Worm (Caenorhabditis elegans) whole organism, midembryonic: ENCODE measurements around the gene C26F1.1.

Source experiments
- T22C8.4 ChIP-seq: fragments of 200-800 bp; sonication (Bioruptor generic); IDR thresholded peaks from 2 replicates; pipeline ENCODE4 v1.3.6; 2022; ENCODE audit warnings: missing genetic modification characterization, missing compliant biosample characterization
- cog-1 ChIP-seq: sonication (generic microtip); optimal IDR thresholded peaks from 2 replicates; lab custom pipeline; 2016; ENCODE audit warnings: missing genetic modification characterization, missing compliant biosample characterization
- flt-1 ChIP-seq: fragments of 200-800 bp; sonication (Bioruptor generic); IDR thresholded peaks from 2 replicates; pipeline ENCODE4 v1.3.6; 2022; ENCODE audit warnings: missing genetic modification characterization, missing compliant biosample characterization
- klf-2 ChIP-seq: fragments of 200-800 bp; sonication (Bioruptor generic); conservative IDR thresholded peaks from 2 replicates; pipeline ENCODE4 v1.3.6; 2022; ENCODE audit warnings: missing genetic modification reagents, missing genetic modification characterization, missing compliant biosample characterization
- med-1 ChIP-seq: sonication (generic microtip); optimal IDR thresholded peaks from 2 replicates; lab custom pipeline; 2017; ENCODE audit warnings: missing genetic modification characterization, mild to moderate bottlenecking, missing compliant biosample characterization, antibody characterized with exemption, missing genetic modification reagents; ENCODE audit not compliant: insufficient read depth
- ref-1 ChIP-seq: fragments of 200-800 bp; sonication (Bioruptor generic); conservative IDR thresholded peaks from 2 replicates; pipeline ENCODE4 v1.3.6; 2022; ENCODE audit warnings: missing genetic modification reagents, missing genetic modification characterization, missing compliant biosample characterization
- tab-1 ChIP-seq: fragments of 200-800 bp; sonication (Bioruptor generic); IDR thresholded peaks from 2 replicates; pipeline ENCODE4 v1.3.6; 2022; ENCODE audit warnings: missing genetic modification characterization, missing compliant biosample characterization
- ztf-23 ChIP-seq: fragments of 200-800 bp; sonication (Bioruptor generic); IDR thresholded peaks from 2 replicates; pipeline ENCODE4 v1.3.6; 2022; ENCODE audit warnings: missing genetic modification reagents, missing genetic modification characterization, missing compliant biosample characterization
- ztf-29 ChIP-seq: fragments of 200-800 bp; sonication (Bioruptor generic); IDR thresholded peaks from 2 replicates; pipeline ENCODE4 v1.3.6; 2022; ENCODE audit warnings: missing genetic modification reagents, missing genetic modification characterization, missing compliant biosample characterization

The C26F1.1 gene

DNA sequence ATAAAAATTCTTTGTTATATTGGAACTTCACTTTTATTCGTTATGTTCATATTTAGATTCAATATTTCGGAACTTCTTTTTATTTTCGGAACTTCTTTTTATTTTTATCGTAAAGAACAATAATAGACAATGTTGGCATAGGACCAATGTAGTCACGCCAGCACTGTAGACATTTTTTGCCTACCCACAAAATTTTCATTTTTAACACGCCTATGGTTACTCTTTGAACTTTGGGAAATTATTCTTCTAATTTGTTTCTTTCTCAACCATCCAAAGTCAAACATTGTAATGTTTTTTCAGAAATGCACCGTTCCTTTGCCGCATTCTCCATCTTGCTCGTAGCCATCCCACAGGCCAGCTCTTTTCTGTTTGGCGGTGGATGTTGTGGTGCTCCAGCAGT, at the start of gene C26F1.1:
C26F1.1 (plus strand) TSS at position 301 of the 400 bp plus-strand sequence.
- TF ChIP-seq klf-2 (GFP tag; lab: Robert Waterston, UW): no peak
- no peak for TF ChIP-seq cog-1 (tag; lab: Kevin White, UChicago)
- no peak for TF ChIP-seq ztf-23 (GFP tag; lab: Robert Waterston, UW)
- TF ChIP-seq ztf-29: no peak
- TF ChIP-seq ref-1 (GFP tag; lab: Robert Waterston, UW): no peak

DNA sequence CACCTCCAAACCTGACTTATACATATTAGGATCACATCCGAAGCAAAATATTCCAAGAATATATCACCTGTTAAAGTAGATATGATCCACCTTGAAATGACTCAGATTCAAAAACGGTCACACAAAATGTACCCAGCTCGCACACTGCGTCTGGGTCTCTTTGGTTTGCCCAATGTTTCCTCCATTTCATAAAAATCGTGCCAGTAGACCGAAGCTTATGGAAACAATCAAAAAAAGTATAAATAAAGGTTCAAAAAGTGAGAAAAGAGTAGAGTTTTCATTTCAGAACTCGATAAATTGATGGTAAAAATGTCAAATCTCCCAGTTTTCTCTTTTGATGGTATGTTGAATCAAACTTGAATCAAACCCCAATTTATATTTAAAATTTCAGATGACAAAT, 47.5 kb upstream of the C26F1.1 start, which contains the start of gene srr-9:
srr-9 (plus strand) TSS at position 301 of the 400 bp plus-strand sequence.
- TF ChIP-seq cog-1 (tag; lab: Kevin White, UChicago): no peak
- TF ChIP-seq tab-1: no peak
- TF ChIP-seq klf-2 (GFP tag; lab: Robert Waterston, UW): no peak
- TF ChIP-seq ref-1 (GFP tag; lab: Robert Waterston, UW): no peak
- no peak for TF ChIP-seq ztf-29
- no peak for TF ChIP-seq med-1 (GFP tag; lab: Kevin White, UChicago)
- no peak for TF ChIP-seq T22C8.4
- no peak for TF ChIP-seq ztf-23 (GFP tag; lab: Robert Waterston, UW)
- no peak for TF ChIP-seq flt-1

ce11 chrV:7739949-7740348, 45.3 kb upstream of the C26F1.1 start:
- TF ChIP-seq T22C8.4 (no peak), ztf-23 (GFP tag; lab: Robert Waterston, UW) (no peak), ref-1 (GFP tag; lab: Robert Waterston, UW) (no peak), klf-2 (GFP tag; lab: Robert Waterston, UW) (no peak), cog-1 (tag; lab: Kevin White, UChicago) (no peak), ztf-29 (no peak), tab-1 (no peak), med-1 (GFP tag; lab: Kevin White, UChicago) (no peak), flt-1 (no peak)

DNA sequence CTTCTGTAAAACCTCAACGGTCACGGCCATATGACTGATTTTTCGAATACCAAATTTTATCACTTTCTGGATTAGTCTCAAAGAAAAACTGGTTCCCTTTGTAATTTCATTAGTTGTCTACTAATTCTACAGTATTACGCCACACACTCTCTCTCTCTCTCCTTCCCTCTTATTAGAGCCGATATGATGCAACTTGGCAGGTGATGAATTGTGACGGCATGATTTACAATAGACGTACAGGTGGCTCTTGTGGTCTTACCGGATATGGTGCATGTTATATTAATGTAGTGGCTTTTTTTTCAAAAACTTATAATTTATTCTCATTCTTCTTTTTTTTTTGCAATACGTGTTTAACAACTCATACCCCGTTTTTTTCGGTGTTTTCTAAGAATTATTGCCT, 43.3 kb upstream of the C26F1.1 start:
- TF ChIP-seq cog-1 (tag; lab: Kevin White, UChicago): no peak
- TF ChIP-seq T22C8.4: no peak
- TF ChIP-seq med-1 (GFP tag; lab: Kevin White, UChicago): no peak
- no peak for TF ChIP-seq tab-1
- no peak for TF ChIP-seq ref-1 (GFP tag; lab: Robert Waterston, UW)
- no peak for TF ChIP-seq ztf-23 (GFP tag; lab: Robert Waterston, UW)
- no peak for TF ChIP-seq flt-1
- TF ChIP-seq klf-2 (GFP tag; lab: Robert Waterston, UW): no peak
- TF ChIP-seq ztf-29: no peak

DNA sequence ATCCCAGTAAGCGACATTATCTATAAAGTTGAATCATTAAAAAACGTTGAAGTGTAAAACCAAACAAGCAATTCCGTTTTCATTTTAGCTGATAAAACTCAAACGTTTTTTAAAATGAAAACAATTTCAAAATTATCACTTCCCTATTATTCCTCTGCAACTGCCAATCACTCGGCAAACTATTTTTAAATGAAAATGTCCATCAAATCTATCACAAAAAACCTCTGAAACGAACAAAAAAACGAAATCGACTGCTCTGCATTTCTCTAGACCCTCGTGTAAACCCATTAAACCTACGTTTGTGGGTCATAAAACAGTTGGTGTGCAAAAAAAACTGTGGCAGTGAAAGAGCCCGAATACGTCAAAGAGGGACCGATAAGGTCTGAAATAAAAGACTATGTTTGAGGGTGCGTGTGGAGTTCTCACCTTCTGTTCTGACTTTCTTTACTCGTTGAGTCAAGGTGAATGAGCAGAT, 42.7 kb upstream of the C26F1.1 start, which contains the start of gene fbxl-5:
fbxl-5 (plus strand) TSS at position 425 of the 475 bp plus-strand sequence.
- TF ChIP-seq klf-2 (GFP tag; lab: Robert Waterston, UW) (no peak), cog-1 (tag; lab: Kevin White, UChicago) (no peak), flt-1 (no peak), ref-1 (GFP tag; lab: Robert Waterston, UW) (no peak), ztf-29 (no peak), med-1 (GFP tag; lab: Kevin White, UChicago) (no peak), tab-1 (no peak), ztf-23 (GFP tag; lab: Robert Waterston, UW) (no peak), T22C8.4 (no peak)

ce11 chrV:7744068-7744467, 41.1 kb upstream of the C26F1.1 start:
- no peak for TF ChIP-seq flt-1
- TF ChIP-seq ref-1 (GFP tag; lab: Robert Waterston, UW): no peak
- TF ChIP-seq T22C8.4: no peak
- no peak for TF ChIP-seq ztf-29
- TF ChIP-seq ztf-23 (GFP tag; lab: Robert Waterston, UW): no peak
- TF ChIP-seq cog-1 (tag; lab: Kevin White, UChicago): no peak
- no peak for TF ChIP-seq klf-2 (GFP tag; lab: Robert Waterston, UW)

DNA sequence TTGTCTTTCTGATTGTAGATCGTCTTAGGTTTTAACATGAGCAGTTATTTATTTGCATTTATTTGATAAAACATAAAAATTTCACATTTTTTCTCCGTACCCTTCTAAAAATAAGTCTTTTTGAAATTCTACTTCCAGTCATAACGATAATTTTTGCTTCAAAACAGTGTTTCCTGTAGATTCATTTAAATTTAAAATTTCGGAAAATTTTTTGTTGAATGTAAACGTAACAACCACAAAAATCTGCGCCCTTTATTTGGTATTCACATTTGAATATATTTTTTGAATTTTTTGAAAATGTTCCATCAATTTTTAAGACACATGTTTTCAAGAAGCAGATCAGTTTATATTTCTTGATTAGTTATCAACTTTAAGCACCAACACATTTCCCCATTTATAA, 39.8 kb upstream of the C26F1.1 start:
- no peak for TF ChIP-seq flt-1
- TF ChIP-seq med-1 (GFP tag; lab: Kevin White, UChicago): no peak
- TF ChIP-seq tab-1: no peak
- no peak for TF ChIP-seq T22C8.4
- TF ChIP-seq ref-1 (GFP tag; lab: Robert Waterston, UW): no peak

DNA sequence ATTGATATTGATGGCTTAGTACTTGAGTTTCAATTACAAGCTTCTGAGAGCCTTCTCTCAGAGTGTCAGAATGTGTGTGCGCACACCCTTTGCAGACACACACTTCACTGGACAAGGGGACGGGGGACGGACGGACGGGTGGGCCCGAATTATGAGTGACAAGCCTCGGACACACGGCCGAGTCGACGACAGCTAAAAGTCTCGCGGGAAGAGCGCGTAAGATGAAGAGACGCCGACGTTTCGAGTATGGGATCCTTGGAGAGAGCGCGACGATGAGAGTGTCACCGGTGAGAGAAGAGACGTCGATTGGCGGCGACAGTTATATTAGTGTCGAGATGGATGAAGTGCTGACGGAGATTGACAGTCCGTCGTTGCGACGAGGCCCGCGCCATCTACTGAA, 39.3 kb upstream of the C26F1.1 start:
- TF ChIP-seq ztf-29: peak; percentile 28; the same call in 1 of the 2 replicates
- TF ChIP-seq cog-1 (tag; lab: Kevin White, UChicago): peak; percentile 51
- 0 out of 2 replicates have a peak, but pooled peaks have one; percentile 14 for TF ChIP-seq flt-1
- no peak for TF ChIP-seq tab-1

- no peak for TF ChIP-seq med-1 (GFP tag; lab: Kevin White, UChicago)
- TF ChIP-seq klf-2 (GFP tag; lab: Robert Waterston, UW): no peak
- TF ChIP-seq ref-1 (GFP tag; lab: Robert Waterston, UW): no peak
- no peak for TF ChIP-seq ztf-29
- no peak for TF ChIP-seq cog-1 (tag; lab: Kevin White, UChicago)
- TF ChIP-seq tab-1: no peak
- no peak for TF ChIP-seq flt-1
- no peak for TF ChIP-seq ztf-23 (GFP tag; lab: Robert Waterston, UW)
- no peak for TF ChIP-seq T22C8.4
These were observed 38.1 kb upstream of the C26F1.1 start for ce11 chrV:7747132-7747531.

DNA sequence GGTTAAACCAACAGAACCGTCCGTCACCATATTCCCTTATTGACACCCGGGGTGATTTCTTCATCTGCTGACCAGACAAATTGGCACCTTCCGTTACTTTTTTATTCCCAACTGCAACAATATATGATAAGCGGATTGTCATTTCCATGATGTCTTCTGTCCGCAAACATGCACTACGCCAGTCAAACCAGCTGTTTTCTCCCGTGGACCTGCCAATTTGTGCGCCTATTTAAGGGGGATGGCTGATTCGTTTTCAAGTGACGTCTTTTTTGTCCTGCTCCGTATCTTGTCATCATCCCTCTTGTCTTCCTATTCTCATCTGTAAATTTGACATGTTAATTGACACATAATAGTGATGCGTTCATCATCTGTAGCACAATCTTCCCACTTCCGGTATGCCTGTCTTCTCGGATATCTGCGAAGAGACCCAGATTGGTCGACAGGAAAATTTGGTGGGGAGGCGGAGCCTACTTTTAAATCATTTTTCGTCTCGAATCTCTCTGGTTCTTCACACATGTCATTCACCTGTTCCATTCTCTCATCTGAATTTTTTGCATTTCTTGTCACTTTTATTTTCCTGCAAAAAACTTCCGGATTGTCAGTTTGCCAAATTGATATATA, 37.1 kb upstream of the C26F1.1 start:
- TF ChIP-seq flt-1 (peak; percentile 31; the same call in 1 of the 2 replicates), T22C8.4 (no peak)
